Worm (Caenorhabditis elegans): ENCODE data around the gene fipr-10.

fipr-10 gene

ce11 chrV:9907205-9907604 lies 6.8 kb upstream of the fipr-10 start:
- TF ChIP-seq ztf-26 (tag; optimal IDR thresholded peaks at IDR 0.05) (no peak), cebp-2 (GFP tag; IDR thresholded peaks at IDR 0.05) (no peak), sptf-2 (GFP tag; optimal IDR thresholded peaks at IDR 0.05) (no peak)

ce11 chrV:9909624-9910023 lies 4.3 kb upstream of the fipr-10 start:
- TF ChIP-seq Y53F4B.3 (GFP tag; IDR thresholded peaks at IDR 0.05) (no peak), rpc-1 (optimal IDR thresholded peaks at IDR 0.05) (no peak), rpc-1 (tag; optimal IDR thresholded peaks at IDR 0.05) (no peak), hrde-1 (tag; optimal IDR thresholded peaks at IDR 0.05; ENCODE audit: borderline replicate concordance) (no peak), F23B12.7 (tag; optimal IDR thresholded peaks at IDR 0.05; ENCODE audit: insufficient read depth) (no peak), D2030.7 (GFP tag; IDR thresholded peaks at IDR 0.05) (no peak), ceh-58 (GFP tag; IDR thresholded peaks at IDR 0.05) (no peak), ZK185.1 (tag; optimal IDR thresholded peaks at IDR 0.05; ENCODE audit: poor library complexity, severe bottlenecking) (no peak), B0035.1 (tag; optimal IDR thresholded peaks at IDR 0.05) (no peak), ztf-26 (tag; optimal IDR thresholded peaks at IDR 0.05) (no peak), B0261.1 (tag; optimal IDR thresholded peaks at IDR 0.05) (no peak)

DNA sequence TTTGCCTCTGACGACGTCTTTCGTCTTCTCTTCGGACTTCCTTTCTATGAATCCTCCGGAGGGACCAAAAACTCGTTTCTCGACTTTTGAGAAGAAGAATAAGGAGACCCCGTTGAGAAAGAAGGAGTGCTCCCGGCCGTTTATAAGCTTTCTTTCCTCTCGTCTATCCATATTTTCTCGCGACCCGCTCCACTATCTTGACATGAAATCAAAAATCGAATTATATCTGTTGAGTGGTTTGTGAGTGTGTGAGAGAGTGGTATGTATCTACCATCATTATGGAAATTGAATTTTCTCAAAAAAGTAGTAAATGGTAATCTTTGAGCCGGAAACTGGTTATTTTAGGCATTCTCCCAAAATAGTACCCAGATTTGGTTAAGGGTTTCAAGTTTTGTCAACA lies 2.8 kb upstream of the fipr-10 start:
- TF ChIP-seq T26A5.8 (tag; optimal IDR thresholded peaks at IDR 0.05) (no peak), ceh-79 (tag; optimal IDR thresholded peaks at IDR 0.05) (no peak), F55B11.4 (tag; optimal IDR thresholded peaks at IDR 0.05; ENCODE audit: borderline replicate concordance, insufficient read depth) (no peak)

DNA sequence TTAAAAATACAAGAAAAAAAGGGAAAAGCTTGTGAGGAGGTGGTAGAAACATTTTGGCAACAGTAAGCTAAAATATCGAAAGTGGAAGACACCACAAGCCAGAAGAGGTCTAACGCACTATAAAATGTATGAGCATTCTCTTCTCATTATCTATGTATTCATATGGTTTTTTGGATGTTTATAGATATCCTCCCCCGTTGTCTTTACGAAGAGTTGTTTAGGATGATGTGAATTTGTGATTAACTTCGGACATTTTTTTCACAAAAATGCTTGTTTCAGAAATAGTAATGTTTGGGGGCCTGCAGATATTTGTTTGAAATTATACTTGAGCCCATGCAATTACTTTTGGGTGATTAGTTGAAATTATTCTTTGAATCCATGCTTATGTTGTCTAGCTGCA lies 1.1 kb downstream of the fipr-10 start, which contains the start of gene mec-9:
TSS of gene mec-9 (minus strand) at position 101 of the 400 bp plus-strand sequence.
- no peak for TF ChIP-seq ets-4 (GFP tag; optimal IDR thresholded peaks at IDR 0.05)
- TF ChIP-seq cebp-1 (GFP tag; IDR thresholded peaks at IDR 0.05), result no peak
- TF ChIP-seq cebp-1 (tag; optimal IDR thresholded peaks at IDR 0.05), result no peak
- TF ChIP-seq C06A6.2 (GFP tag; conservative IDR thresholded peaks at IDR 0.05), result no peak
- TF ChIP-seq rec-8 (tag; optimal IDR thresholded peaks at IDR 0.05), result no peak
- no peak for TF ChIP-seq repo-1 (tag; optimal IDR thresholded peaks at IDR 0.05)
- no peak for TF ChIP-seq nhr-179 (tag; optimal IDR thresholded peaks at IDR 0.05)
- no peak for TF ChIP-seq lin-26 (GFP tag; IDR thresholded peaks at IDR 0.05)
- TF ChIP-seq attf-3 (GFP tag; conservative IDR thresholded peaks at IDR 0.05), result no peak
- TF ChIP-seq F33H1.4 (GFP tag; IDR thresholded peaks at IDR 0.05), result no peak
- TF ChIP-seq akir-1 (GFP tag; optimal IDR thresholded peaks at IDR 0.05), result no peak
- no peak for TF ChIP-seq Y79H2A.3 (GFP tag; conservative IDR thresholded peaks at IDR 0.05)

DNA sequence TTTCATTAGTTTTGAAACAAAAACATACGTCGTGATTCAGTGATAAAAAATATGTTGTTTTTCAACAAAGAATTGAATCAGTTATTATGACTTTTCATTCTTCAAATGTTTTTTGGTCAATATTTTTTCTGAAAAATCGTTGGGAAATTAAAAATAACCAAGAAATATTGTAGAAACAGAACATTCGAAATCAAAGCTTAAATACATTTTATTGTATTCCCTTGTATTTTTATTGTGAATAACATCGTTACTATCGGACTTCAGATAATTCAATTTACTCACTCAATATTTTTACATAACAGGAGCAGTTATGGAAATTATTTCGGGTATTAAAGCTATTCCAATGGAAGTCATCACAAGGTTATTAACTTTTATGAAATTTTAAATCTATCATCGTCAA lies 2.7 kb downstream of the fipr-10 start, which contains the start of gene C50H2.4:
TSS of gene C50H2.4 (plus strand) at position 301 of the 400 bp plus-strand sequence.
- no peak for TF ChIP-seq F52B5.7 (tag; optimal IDR thresholded peaks at IDR 0.05)
- TF ChIP-seq mxl-1 (tag; optimal IDR thresholded peaks at IDR 0.05), result no peak
- no peak for TF ChIP-seq repo-1 (tag; optimal IDR thresholded peaks at IDR 0.05)
- TF ChIP-seq xnd-1 (tag; optimal IDR thresholded peaks at IDR 0.05), result no peak
- TF ChIP-seq nfya-1 (tag; optimal IDR thresholded peaks at IDR 0.05; ENCODE audit: borderline replicate concordance, insufficient read depth), result no peak
- TF ChIP-seq F57A8.1 (GFP tag; optimal IDR thresholded peaks at IDR 0.05), result no peak
- TF ChIP-seq hmg-1.2 (GFP tag; IDR thresholded peaks at IDR 0.05), result no peak
- TF ChIP-seq dpl-1 (GFP tag; optimal IDR thresholded peaks at IDR 0.05), result no peak
- TF ChIP-seq ceh-40 (GFP tag; IDR thresholded peaks at IDR 0.05), result no peak
- no peak for TF ChIP-seq cebp-2 (GFP tag; IDR thresholded peaks at IDR 0.05)
- TF ChIP-seq F55B11.4 (tag; optimal IDR thresholded peaks at IDR 0.05; ENCODE audit: borderline replicate concordance, insufficient read depth), result no peak
- TF ChIP-seq ztf-18 (tag; optimal IDR thresholded peaks at IDR 0.05), result no peak
- no peak for TF ChIP-seq fkh-3 (tag; optimal IDR thresholded peaks at IDR 0.05)
- TF ChIP-seq attf-6 (GFP tag; IDR thresholded peaks at IDR 0.05), result no peak
- no peak for TF ChIP-seq Y67H2A.10 (GFP tag; conservative IDR thresholded peaks at IDR 0.05)
- no peak for TF ChIP-seq F22D6.2 (tag; optimal IDR thresholded peaks at IDR 0.05)
- no peak for TF ChIP-seq unc-130 (GFP tag; optimal IDR thresholded peaks at IDR 0.05)
- TF ChIP-seq ceh-91 (GFP tag; IDR thresholded peaks at IDR 0.05), result no peak
- TF ChIP-seq nhr-120 (GFP tag; IDR thresholded peaks at IDR 0.05), result no peak

Measured in whole organism, young adult.